Fruit fly (Drosophila melanogaster): ENCODE results near the gene Jon65Ai.
A peak's percentile ranks its signal among the peaks of the same experiment; 100 is the strongest.

Jon65Ai gene

DNA sequence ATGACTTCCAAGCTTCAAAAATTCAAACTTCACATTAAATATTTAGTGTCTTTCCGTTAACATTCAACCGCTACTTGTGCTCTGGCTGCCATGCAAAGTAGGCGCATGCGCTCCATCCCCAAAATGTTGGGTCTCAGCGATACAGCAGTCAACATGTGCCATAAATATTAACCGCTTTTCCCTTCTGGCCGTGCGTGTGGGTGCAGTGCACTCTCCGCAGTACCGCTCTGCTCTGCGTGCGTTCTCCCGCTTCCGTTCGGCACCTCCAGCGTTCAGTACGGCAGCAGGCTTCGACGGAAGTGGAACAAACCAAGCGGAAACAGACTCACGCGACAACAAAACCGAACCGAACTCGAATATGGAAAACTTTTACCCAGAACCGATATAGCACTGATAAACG, 22.2 kb upstream of the Jon65Ai start, which contains the start of gene ssp6 (continued):
- no peak for TF ChIP-seq CG3995 (GFP tag; optimal IDR thresholded peaks at IDR 0.05)
- TF ChIP-seq Med (GFP tag): peak; percentile 39
- TF ChIP-seq slp2 (GFP tag; optimal IDR thresholded peaks at IDR 0.05): no peak
- TF ChIP-seq CG15479 (GFP tag; optimal IDR thresholded peaks at IDR 0.05): no peak
- TF ChIP-seq kah (GFP tag; optimal IDR thresholded peaks at IDR 0.05): no peak
- no peak for TF ChIP-seq CG4404 (GFP tag; IDR thresholded peaks at IDR 0.05)
- TF ChIP-seq CG3847 (GFP tag; IDR thresholded peaks at IDR 0.05): no peak
- TF ChIP-seq abd-A (tag; optimal IDR thresholded peaks at IDR 0.05): peak; percentile 75
- TF ChIP-seq CG10462 (GFP tag; optimal IDR thresholded peaks at IDR 0.05): no peak
- TF ChIP-seq her (GFP tag; optimal IDR thresholded peaks at IDR 0.05): no peak
- no peak for TF ChIP-seq CG14441 (GFP tag; IDR thresholded peaks at IDR 0.05)
- TF ChIP-seq CG10565 (GFP tag; optimal IDR thresholded peaks at IDR 0.05): no peak
- TF ChIP-seq cg (GFP tag; optimal IDR thresholded peaks at IDR 0.05): no peak
- peak; percentile 85 for TF ChIP-seq scrt (GFP tag; optimal IDR thresholded peaks at IDR 0.05)
- no peak for TF ChIP-seq CG13775 (GFP tag; optimal IDR thresholded peaks at IDR 0.05)
- TF ChIP-seq sima (GFP tag; optimal IDR thresholded peaks at IDR 0.05): no peak
- no peak for TF ChIP-seq repo (GFP tag; optimal IDR thresholded peaks at IDR 0.05)
- no peak for TF ChIP-seq sisA (GFP tag; IDR thresholded peaks at IDR 0.05)
- TF ChIP-seq Hr3 (GFP tag; optimal IDR thresholded peaks at IDR 0.05): no peak
- TF ChIP-seq Ets65A (GFP tag): peak; percentile 56
- TF ChIP-seq disco-r (GFP tag; optimal IDR thresholded peaks at IDR 0.05): no peak
- no peak for TF ChIP-seq insv (GFP tag; optimal IDR thresholded peaks at IDR 0.05)
- TF ChIP-seq Adf1 (GFP tag; IDR thresholded peaks at IDR 0.05): no peak
- TF ChIP-seq h (optimal IDR thresholded peaks at IDR 0.05): no peak
- no peak for TF ChIP-seq CG7963 (GFP tag; IDR thresholded peaks at IDR 0.05; ENCODE audit: partially characterized antibody)
- no peak for TF ChIP-seq CG6765 (GFP tag; optimal IDR thresholded peaks at IDR 0.05)
- TF ChIP-seq chn (GFP tag; optimal IDR thresholded peaks at IDR 0.05): no peak
- TF ChIP-seq amos (GFP tag; IDR thresholded peaks at IDR 0.05; ENCODE audit: partially characterized antibody): no peak
- no peak for TF ChIP-seq HmgD (GFP tag; optimal IDR thresholded peaks at IDR 0.05)
- TF ChIP-seq Deaf1 (tag; optimal IDR thresholded peaks at IDR 0.05): peak; percentile 51
- TF ChIP-seq wor (GFP tag; IDR thresholded peaks at IDR 0.05): no peak

- TF ChIP-seq CG10979 (tag; optimal IDR thresholded peaks at IDR 0.05) (peak; percentile 55), HHEX (GFP tag; optimal IDR thresholded peaks at IDR 0.05) (no peak), CG4820 (GFP tag; optimal IDR thresholded peaks at IDR 0.05) (no peak), org-1 (GFP tag; optimal IDR thresholded peaks at IDR 0.05) (no peak), CG12391 (tag; optimal IDR thresholded peaks at IDR 0.05) (peak; percentile 71), CG13287 (GFP tag; IDR thresholded peaks at IDR 0.05; ENCODE audit: partially characterized antibody) (peak; percentile 19; the same call in 1 of the 2 replicates), CG5953 (GFP tag; IDR thresholded peaks at IDR 0.05) (no peak), CG34422 (GFP tag; IDR thresholded peaks at IDR 0.05) (0 out of 3 replicates have a peak, but pooled peaks have one; percentile 21), Hmr (GFP tag; optimal IDR thresholded peaks at IDR 0.05) (peak; percentile 26), NFAT (GFP tag; IDR thresholded peaks at IDR 0.05) (0 out of 2 replicates have a peak, but pooled peaks have one; percentile 5), CG15696 (tag; optimal IDR thresholded peaks at IDR 0.05) (peak; percentile 72), tna (GFP tag; IDR thresholded peaks at IDR 0.05; ENCODE audit: partially characterized antibody) (no peak), unpg (GFP tag; optimal IDR thresholded peaks at IDR 0.05) (peak; percentile 52), bbx (GFP tag; IDR thresholded peaks at IDR 0.05; ENCODE audit: partially characterized antibody) (no peak), fd64A (GFP tag; optimal IDR thresholded peaks at IDR 0.05) (no peak), CG17912 (GFP tag; optimal IDR thresholded peaks at IDR 0.05) (no peak), exex (tag; optimal IDR thresholded peaks at IDR 0.05) (peak; percentile 31), nerfin-1 (tag; optimal IDR thresholded peaks at IDR 0.05) (peak; percentile 61), CG6683 (GFP tag; optimal IDR thresholded peaks at IDR 0.05) (no peak), CG4854 (GFP tag; optimal IDR thresholded peaks at IDR 0.05) (peak; percentile 16)
Observed at dm6 chr3L:6074975-6075692, 20.9 kb upstream of the Jon65Ai start, which contains the start of the genes CG13295 and CG6610. Gene CG13295, minus strand, starts transcription at chr3L:6075245. Gene CG6610, plus strand, starts transcription at chr3L:6075536.
